Worm (Caenorhabditis elegans) whole organism, L2 larva: Measurements from ENCODE around the gene ZK180.6.

Experiments used
- C34F6.9 ChIP-seq: fragments of 150-350 bp; optimal IDR thresholded peaks from 2 replicates; lab custom pipeline; 2014; ENCODE audit warnings: missing biosample characterization, missing genetic modification characterization
- R02D3.7 ChIP-seq: fragments of 150-350 bp; optimal IDR thresholded peaks from 2 replicates; lab custom pipeline; 2014; ENCODE audit warnings: missing biosample characterization, missing genetic modification characterization
- ama-1 ChIP-seq: fragments of 150-350 bp; optimal IDR thresholded peaks from 2 replicates; lab custom pipeline; 2018; ENCODE audit warnings: inconsistent platforms
- blmp-1 ChIP-seq: sonication (generic microtip); optimal IDR thresholded peaks from 2 replicates; lab custom pipeline; 2017; ENCODE audit warnings: missing genetic modification characterization, mild to moderate bottlenecking, missing compliant biosample characterization, antibody characterized with exemption, moderate library complexity; ENCODE audit not compliant: insufficient read depth
- lin-11 ChIP-seq: fragments of 150-350 bp; sonication (generic microtip); optimal IDR thresholded peaks from 2 replicates; lab custom pipeline; 2014; ENCODE audit warnings: missing biosample characterization, missing genetic modification characterization, inconsistent platforms, mixed read lengths
- lin-39 ChIP-seq: fragments of 150-350 bp; optimal IDR thresholded peaks from 2 replicates; lab custom pipeline; 2014; ENCODE audit warnings: missing biosample characterization, missing genetic modification reagents, missing genetic modification characterization
- lsy-2 ChIP-seq, 2 experiments: fragments of 150-350 bp in 1 of 2; sonication (generic microtip) in 1 of 2; optimal IDR thresholded peaks; 2 replicates each; lab custom pipeline; 2014 to 2017; ENCODE audit warnings: missing biosample characterization in 2 of 2, missing genetic modification characterization in 2 of 2
- mdl-1 ChIP-seq, 2 experiments: fragments of 150-350 bp in 1 of 2; sonication (generic microtip) in 1 of 2; optimal IDR thresholded peaks; 2 replicates each; lab custom pipeline; 2017; ENCODE audit warnings: missing biosample characterization in 2 of 2, missing genetic modification characterization in 2 of 2
- nhr-11 ChIP-seq: fragments of 150-350 bp; optimal IDR thresholded peaks from 2 replicates; lab custom pipeline; 2014; ENCODE audit warnings: missing biosample characterization, missing genetic modification characterization
- nhr-237 ChIP-seq: fragments of 150-350 bp; optimal IDR thresholded peaks from 2 replicates; lab custom pipeline; 2014; ENCODE audit warnings: missing biosample characterization, missing genetic modification characterization
- unc-62 ChIP-seq: fragments of 150-350 bp; optimal IDR thresholded peaks from 2 replicates; lab custom pipeline; 2014; ENCODE audit warnings: missing biosample characterization, missing genetic modification reagents, missing genetic modification characterization
- ztf-11 ChIP-seq: sonication (generic microtip); optimal IDR thresholded peaks from 2 replicates; lab custom pipeline; 2017; ENCODE audit warnings: missing biosample characterization, missing genetic modification characterization

DNA sequence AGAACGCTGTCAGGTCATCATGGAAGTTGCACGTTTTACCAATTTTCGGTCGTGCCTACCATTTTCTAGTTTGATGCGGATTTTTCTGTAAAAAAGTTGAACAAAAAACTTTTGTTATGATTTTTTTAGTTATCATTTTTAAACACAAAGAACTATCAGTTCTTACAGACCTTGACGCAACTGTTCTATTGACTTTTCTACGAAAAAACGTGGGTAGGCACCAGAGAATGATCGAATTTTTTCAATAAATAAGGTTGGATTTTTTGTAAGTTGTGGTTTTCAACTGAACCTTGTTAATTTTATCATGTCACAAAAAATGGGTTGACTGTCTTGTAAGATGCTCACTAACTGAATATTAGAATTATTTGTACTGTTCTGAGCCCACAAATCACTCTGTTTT, 46.2 kb downstream of the ZK180.6 start:
- TF ChIP-seq nhr-237 = no peak
- no peak for TF ChIP-seq ama-1
- TF ChIP-seq R02D3.7 = no peak
- no peak for TF ChIP-seq lsy-2 (tag; optimal IDR thresholded peaks at IDR 0.05; lab: Kevin White, UChicago)
- no peak for TF ChIP-seq mdl-1 (tag; optimal IDR thresholded peaks at IDR 0.05; lab: Kevin White, UChicago)
- no peak for TF ChIP-seq blmp-1
- TF ChIP-seq lin-39 = no peak
- no peak for TF ChIP-seq ztf-11 (tag; lab: Kevin White, UChicago)
- no peak for TF ChIP-seq nhr-11
- TF ChIP-seq lin-11 (tag; lab: Kevin White, UChicago) = no peak
- no peak for TF ChIP-seq C34F6.9 (tag; lab: Kevin White, UChicago)
- no peak for TF ChIP-seq unc-62 (GFP tag; lab: Kevin White, UChicago)
